Worm (Caenorhabditis elegans) whole organism, L4 larva: ENCODE results near the gene F35A5.8.

ENCODE experiments used
- F37D6.2 ChIP-seq: sonication (generic microtip); optimal IDR thresholded peaks from 2 replicates; lab custom pipeline; 2016; ENCODE audit warnings: mild to moderate bottlenecking, missing genetic modification characterization, missing compliant biosample characterization
- F44E2.7 ChIP-seq: fragments of 200-800 bp; sonication (Bioruptor generic); IDR thresholded peaks from 2 replicates; pipeline ENCODE4 v2.1.2; 2022; ENCODE audit warnings: missing genetic modification characterization, missing compliant biosample characterization
- F49E8.2 ChIP-seq: sonication (generic microtip); optimal IDR thresholded peaks from 2 replicates; lab custom pipeline; 2016; ENCODE audit warnings: missing compliant biosample characterization, mild to moderate bottlenecking, missing genetic modification characterization, borderline replicate concordance
- R02D3.7 ChIP-seq: fragments of 150-350 bp; sonication (generic microtip); optimal IDR thresholded peaks from 3 replicates; lab custom pipeline; 2014; ENCODE audit warnings: missing biosample characterization, missing genetic modification characterization
- T20F7.1 ChIP-seq: fragments of 200-800 bp; sonication (Bioruptor generic); optimal IDR thresholded peaks from 2 replicates; lab custom pipeline; 2018; ENCODE audit warnings: mild to moderate bottlenecking, missing genetic modification characterization, missing compliant biosample characterization
- T26A8.4 ChIP-seq: fragments of 200-800 bp; sonication (Bioruptor generic); IDR thresholded peaks from 2 replicates; pipeline ENCODE4 v1.3.6; 2022; ENCODE audit warnings: missing genetic modification characterization, missing compliant biosample characterization
- Y105C5A.15 ChIP-seq: fragments of 200-800 bp; sonication (Bioruptor generic); IDR thresholded peaks from 2 replicates; pipeline ENCODE4 v1.3.6; 2022; ENCODE audit warnings: missing genetic modification characterization, missing compliant biosample characterization
- Y48G9A.11 ChIP-seq: fragments of 200-800 bp; sonication (Bioruptor generic); IDR thresholded peaks from 2 replicates; pipeline ENCODE4 v1.3.6; 2022; ENCODE audit warnings: missing genetic modification reagents, missing genetic modification characterization, missing compliant biosample characterization
- aha-1 ChIP-seq: fragments of 150-350 bp; peaks from one replicate; lab custom pipeline; 2014; ENCODE audit warnings: missing biosample characterization, missing genetic modification characterization
- ama-1 ChIP-seq: fragments of 150-350 bp; optimal IDR thresholded peaks from 2 replicates; lab custom pipeline; 2014; ENCODE audit warnings: inconsistent platforms, mixed read lengths
- attf-4 ChIP-seq: sonication (generic microtip); optimal IDR thresholded peaks from 3 replicates; lab custom pipeline; 2017; ENCODE audit warnings: missing biosample characterization, missing genetic modification characterization
- ceh-62 ChIP-seq: sonication (generic microtip); optimal IDR thresholded peaks from 2 replicates; lab custom pipeline; 2017; ENCODE audit warnings: missing biosample characterization, missing genetic modification characterization
- daf-12 ChIP-seq: fragments of 150-350 bp; optimal IDR thresholded peaks from 2 replicates; lab custom pipeline; 2014; ENCODE audit warnings: missing biosample characterization, missing genetic modification reagents, missing genetic modification characterization
- daf-16 ChIP-seq, 3 experiments: sonication (generic microtip); optimal IDR thresholded peaks; 2 replicates each; lab custom pipeline; 2016 to 2017; ENCODE audit warnings: missing genetic modification characterization in 3 of 3, missing genetic modification reagents in 3 of 3, mild to moderate bottlenecking in 2 of 3, missing compliant biosample characterization in 2 of 3, missing biosample characterization in 1 of 3, moderate library complexity in 1 of 3
- dmd-6 ChIP-seq: fragments of 200-800 bp; sonication (Bioruptor generic); IDR thresholded peaks from 2 replicates; pipeline ENCODE4 v1.3.6; 2022; ENCODE audit warnings: missing genetic modification reagents, missing genetic modification characterization, missing compliant biosample characterization
- dmd-9 ChIP-seq: fragments of 200-800 bp; sonication (Bioruptor generic); IDR thresholded peaks from 2 replicates; pipeline ENCODE4 v1.3.6; 2022; ENCODE audit warnings: missing genetic modification reagents, missing genetic modification characterization, missing compliant biosample characterization
- dve-1 ChIP-seq: sonication (generic microtip); optimal IDR thresholded peaks from 2 replicates; lab custom pipeline; 2017; ENCODE audit warnings: antibody characterized with exemption, mild to moderate bottlenecking, missing genetic modification characterization, missing compliant biosample characterization; ENCODE audit not compliant: insufficient read depth
- egl-27 ChIP-seq: sonication (generic microtip); optimal IDR thresholded peaks from 3 replicates; lab custom pipeline; 2017; ENCODE audit warnings: missing biosample characterization, missing genetic modification reagents, missing genetic modification characterization
- gei-8 ChIP-seq: fragments of 200-800 bp; sonication (Bioruptor generic); optimal IDR thresholded peaks from 2 replicates; lab custom pipeline; 2018; ENCODE audit warnings: mild to moderate bottlenecking, missing genetic modification characterization, missing compliant biosample characterization
- hif-1 ChIP-seq, 2 experiments: sonication (generic microtip); optimal IDR thresholded peaks; 2 replicates each; lab custom pipeline; 2016 to 2017; ENCODE audit warnings: missing compliant biosample characterization in 2 of 2, missing genetic modification characterization in 2 of 2, missing genetic modification reagents in 2 of 2, missing genotype in 2 of 2, mild to moderate bottlenecking in 1 of 2
- hlh-11 ChIP-seq: fragments of 200-800 bp; sonication (Bioruptor generic); optimal IDR thresholded peaks from 2 replicates; lab custom pipeline; 2018; ENCODE audit warnings: mild to moderate bottlenecking, missing genetic modification characterization, missing compliant biosample characterization
- lin-1 ChIP-seq: fragments of 200-800 bp; sonication (Bioruptor generic); IDR thresholded peaks from 2 replicates; pipeline ENCODE4 v1.3.6; 2022; ENCODE audit warnings: missing genetic modification reagents, missing genetic modification characterization, missing compliant biosample characterization
- lin-15B ChIP-seq: fragments of 150-350 bp; sonication (generic microtip); optimal IDR thresholded peaks from 3 replicates; lab custom pipeline; 2014; ENCODE audit warnings: missing biosample characterization, missing genetic modification characterization
- lin-29 ChIP-seq: fragments of 200-800 bp; sonication (Bioruptor generic); IDR thresholded peaks from 2 replicates; pipeline ENCODE4 v1.3.6; 2022; ENCODE audit warnings: missing genetic modification reagents, missing genetic modification characterization, missing compliant biosample characterization
- lsy-2 ChIP-seq, 2 experiments: fragments of 150-350 bp in 1 of 2; sonication (generic microtip) in 1 of 2; optimal IDR thresholded peaks; 2 replicates each; lab custom pipeline; 2014 to 2017; ENCODE audit warnings: missing biosample characterization in 2 of 2, missing genetic modification characterization in 2 of 2
- madf-9 ChIP-seq: fragments of 200-800 bp; sonication (Bioruptor generic); conservative IDR thresholded peaks from 2 replicates; pipeline ENCODE4 v1.3.6; 2022; ENCODE audit warnings: missing genetic modification reagents, missing genetic modification characterization, missing compliant biosample characterization
- mdt-29 ChIP-seq: fragments of 200-800 bp; sonication (Bioruptor generic); IDR thresholded peaks from 2 replicates; pipeline ENCODE4 v1.3.6; 2022; ENCODE audit warnings: missing genetic modification reagents, missing genetic modification characterization, missing compliant biosample characterization
- mep-1 ChIP-seq: fragments of 150-350 bp; sonication (generic microtip); optimal IDR thresholded peaks from 3 replicates; lab custom pipeline; 2014; ENCODE audit warnings: missing biosample characterization, missing genetic modification characterization
- mxl-2 ChIP-seq: fragments of 200-800 bp; sonication (Bioruptor generic); conservative IDR thresholded peaks from 2 replicates; pipeline ENCODE4 v1.3.6; 2022; ENCODE audit warnings: missing genetic modification reagents, missing genetic modification characterization, missing compliant biosample characterization
- nhr-10 ChIP-seq: fragments of 150-350 bp; optimal IDR thresholded peaks from 2 replicates; lab custom pipeline; 2014; ENCODE audit warnings: missing biosample characterization, missing genetic modification characterization
- nhr-102 ChIP-seq: sonication (generic microtip); optimal IDR thresholded peaks from 2 replicates; lab custom pipeline; 2016; ENCODE audit warnings: mild to moderate bottlenecking, missing genetic modification characterization, moderate library complexity, missing compliant biosample characterization
- nhr-11 ChIP-seq: fragments of 150-350 bp; optimal IDR thresholded peaks from 2 replicates; lab custom pipeline; 2014; ENCODE audit warnings: missing biosample characterization, missing genetic modification characterization
- nhr-28 ChIP-seq: fragments of 150-350 bp; optimal IDR thresholded peaks from 2 replicates; lab custom pipeline; 2014; ENCODE audit warnings: missing biosample characterization, missing genetic modification characterization
- nhr-41 ChIP-seq: fragments of 200-800 bp; sonication (Bioruptor generic); IDR thresholded peaks from 2 replicates; pipeline ENCODE4 v1.3.6; 2022; ENCODE audit warnings: missing genetic modification reagents, missing genetic modification characterization, missing compliant biosample characterization
- nhr-48 ChIP-seq: sonication (generic microtip); optimal IDR thresholded peaks from 2 replicates; lab custom pipeline; 2016; ENCODE audit warnings: mild to moderate bottlenecking, missing genetic modification characterization, missing compliant biosample characterization
- nhr-6 ChIP-seq: fragments of 150-350 bp; optimal IDR thresholded peaks from 2 replicates; lab custom pipeline; 2014; ENCODE audit warnings: missing biosample characterization, missing genetic modification characterization
- nhr-77 ChIP-seq: fragments of 150-350 bp; optimal IDR thresholded peaks from 2 replicates; lab custom pipeline; 2014; ENCODE audit warnings: missing biosample characterization, missing genetic modification characterization
- pha-4 ChIP-seq, 2 experiments: fragments of 150-350 bp in 1 of 2; fragments of 200-800 bp in 1 of 2; sonication (Bioruptor generic) in 1 of 2; IDR thresholded peaks in 1 of 2; optimal IDR thresholded peaks in 1 of 2; 2 replicates each; pipeline versions ENCODE4 v1.3.6 to Lab custom; 2014 to 2022; ENCODE audit warnings: missing genetic modification characterization in 2 of 2, missing genetic modification reagents in 2 of 2, missing biosample characterization in 1 of 2, missing compliant biosample characterization in 1 of 2
- php-3 ChIP-seq: fragments of 200-800 bp; sonication (Bioruptor generic); IDR thresholded peaks from 2 replicates; pipeline ENCODE4 v1.3.6; 2022; ENCODE audit warnings: missing genetic modification reagents, missing genetic modification characterization, missing compliant biosample characterization
- pqm-1 ChIP-seq: sonication (generic microtip); optimal IDR thresholded peaks from 2 replicates; lab custom pipeline; 2017; ENCODE audit warnings: missing biosample characterization, missing genetic modification characterization
- rbr-2 ChIP-seq: sonication (generic microtip); optimal IDR thresholded peaks from 2 replicates; lab custom pipeline; 2016; ENCODE audit warnings: missing genotype, missing genetic modification characterization, missing compliant biosample characterization
- sdz-12 ChIP-seq: fragments of 200-800 bp; sonication (Bioruptor generic); optimal IDR thresholded peaks from 2 replicates; lab custom pipeline; 2018; ENCODE audit warnings: mild to moderate bottlenecking, missing genetic modification characterization, missing compliant biosample characterization
- set-16 ChIP-seq: fragments of 200-800 bp; sonication (Bioruptor generic); IDR thresholded peaks from 2 replicates; pipeline ENCODE4 v1.3.6; 2022; ENCODE audit warnings: missing genetic modification reagents, missing genetic modification characterization, missing compliant biosample characterization
- skn-1 ChIP-seq: fragments of 150-350 bp; optimal IDR thresholded peaks from 2 replicates; lab custom pipeline; 2014; ENCODE audit warnings: missing biosample characterization, missing genetic modification characterization
- unc-39 ChIP-seq: sonication (generic microtip); optimal IDR thresholded peaks from 2 replicates; lab custom pipeline; 2017; ENCODE audit warnings: missing biosample characterization, missing genetic modification characterization
- unc-62 ChIP-seq, 3 experiments: fragments of 150-350 bp in 1 of 3; sonication (generic microtip); optimal IDR thresholded peaks in 2 of 3; peaks in 1 of 3; 1 replicate in 1 of 3; 2 replicates in 2 of 3; lab custom pipeline; 2014 to 2017; ENCODE audit warnings: missing biosample characterization in 3 of 3, missing genetic modification characterization in 3 of 3, missing genetic modification reagents in 3 of 3, missing genotype in 1 of 3
- zfp-3 ChIP-seq: fragments of 200-800 bp; sonication (Bioruptor generic); conservative IDR thresholded peaks from 2 replicates; pipeline ENCODE4 v1.3.6; 2022; ENCODE audit warnings: missing genetic modification reagents, missing genetic modification characterization, missing compliant biosample characterization
- zip-2 ChIP-seq: fragments of 150-350 bp; optimal IDR thresholded peaks from 2 replicates; lab custom pipeline; 2014; ENCODE audit warnings: missing biosample characterization, missing genetic modification characterization
- ztf-7 ChIP-seq: fragments of 150-350 bp; optimal IDR thresholded peaks from 2 replicates; lab custom pipeline; 2014; ENCODE audit warnings: missing biosample characterization, missing genetic modification characterization

Gene F35A5.8

ce11 chrX:3824443-3824842, 21.2 kb upstream of the F35A5.8 start (continued):
- TF ChIP-seq mxl-2 (GFP tag; lab: Robert Waterston, UW) (0 out of 2 replicates have a peak, but pooled peaks have one; percentile 21), mep-1 (tag; lab: Kevin White, UChicago) (no peak), set-16 (peak; percentile 74), egl-27 (no peak), zfp-3 (GFP tag; lab: Robert Waterston, UW) (no peak), R02D3.7 (no peak)

- TF ChIP-seq mxl-2 (GFP tag; lab: Robert Waterston, UW) (no peak), Y105C5A.15 (GFP tag; lab: Robert Waterston, UW) (no peak), F44E2.7 (GFP tag; lab: Robert Waterston, UW) (no peak), nhr-102 (peak; percentile 81), pqm-1 (tag; lab: Kevin White, UChicago) (peak; percentile 89), daf-16 (GFP tag; optimal IDR thresholded peaks at IDR 0.05; lab: Kevin White, UChicago) (peak in 1 of 2 experiments; percentile 78), daf-16 (tag; optimal IDR thresholded peaks at IDR 0.05; lab: Kevin White, UChicago) (peak; percentile 99), ama-1 (lab: Kevin White, UChicago) (no peak), aha-1 (tag; lab: Kevin White, UChicago) (peak; percentile 46), gei-8 (peak; percentile 90), mep-1 (tag; lab: Kevin White, UChicago) (peak; percentile 52), php-3 (GFP tag; lab: Robert Waterston, UW) (peak; percentile 95), ceh-62 (tag; lab: Kevin White, UChicago) (no peak), unc-39 (tag; lab: Kevin White, UChicago) (no peak), hif-1 (tag; optimal IDR thresholded peaks at IDR 0.05; lab: Kevin White, UChicago) (no peak), nhr-11 (tag; lab: Kevin White, UChicago) (no peak), sdz-12 (GFP tag; lab: Kevin White, UChicago) (no peak), hlh-11 (tag; lab: Kevin White, UChicago) (peak; percentile 92), nhr-28 (peak; percentile 89), lsy-2 (tag; optimal IDR thresholded peaks at IDR 0.05; lab: Kevin White, UChicago) (no peak), madf-9 (GFP tag; lab: Robert Waterston, UW) (no peak), unc-62 (GFP tag; optimal IDR thresholded peaks at IDR 0.05 in 1 of 2; lab: Kevin White, UChicago) (peak in 1 of 2 experiments; percentile 50), unc-62 (tag; optimal IDR thresholded peaks at IDR 0.05; lab: Kevin White, UChicago) (no peak), dmd-6 (peak; percentile 98), nhr-6 (peak; percentile 52), F37D6.2 (tag; lab: Kevin White, UChicago) (no peak), zip-2 (tag; lab: Kevin White, UChicago) (no peak), mdt-29 (GFP tag; lab: Robert Waterston, UW) (no peak), nhr-77 (peak; percentile 81), rbr-2 (tag; lab: Kevin White, UChicago) (no peak), R02D3.7 (no peak), nhr-48 (peak; percentile 87), nhr-10 (tag; lab: Kevin White, UChicago) (peak; percentile 36), Y48G9A.11 (GFP tag; lab: Robert Waterston, UW) (no peak), dve-1 (tag; lab: Kevin White, UChicago) (peak; percentile 96), daf-12 (tag; lab: Kevin White, UChicago) (no peak), lin-29 (no peak), F49E8.2 (no peak), ztf-7 (tag; lab: Kevin White, UChicago) (peak; percentile 1), T20F7.1 (GFP tag; lab: Kevin White, UChicago) (peak; percentile 55), dmd-9 (no peak), lin-1 (GFP tag; lab: Robert Waterston, UW) (peak; percentile 83), pha-4 (GFP tag; IDR thresholded peaks at IDR 0.05; lab: Robert Waterston, UW) (no peak), pha-4 (tag; optimal IDR thresholded peaks at IDR 0.05; lab: Kevin White, UChicago) (no peak), attf-4 (tag; lab: Kevin White, UChicago) (no peak), nhr-41 (GFP tag; lab: Robert Waterston, UW) (no peak), T26A8.4 (GFP tag; lab: Robert Waterston, UW) (no peak), skn-1 (no peak), lin-15B (tag; lab: Kevin White, UChicago) (no peak)
These were observed 20.6 kb upstream of the F35A5.8 start for ce11 chrX:3823869-3824268.
